Fruit fly (Drosophila melanogaster) whole organism, embryonic: ENCODE measurements around the gene IntS9.

Source experiments
- Atf6 ChIP-seq: fragments of 200-800 bp; sonication (Bioruptor generic); IDR thresholded peaks from 2 replicates; pipeline ENCODE4 v1.3.6; 2022; ENCODE audit warnings: missing biosample characterization, missing genetic modification characterization
- CG10147 ChIP-seq: fragments of 200-800 bp; sonication (Bioruptor generic); optimal IDR thresholded peaks from 2 replicates; lab custom pipeline; 2019; ENCODE audit warnings: missing biosample characterization, mild to moderate bottlenecking, missing genetic modification characterization, moderate library complexity
- CG14441 ChIP-seq: fragments of 200-800 bp; sonication (Bioruptor generic); IDR thresholded peaks from 2 replicates; pipeline ENCODE4 v1.3.6; 2022; ENCODE audit warnings: missing biosample characterization, missing genetic modification characterization
- CG1602 ChIP-seq: fragments of 200-800 bp; sonication (Bioruptor generic); optimal IDR thresholded peaks from 3 replicates; lab custom pipeline; 2016; ENCODE audit warnings: missing biosample characterization, missing genetic modification characterization
- CG17186 ChIP-seq: fragments of 200-800 bp; sonication (Bioruptor generic); optimal IDR thresholded peaks from 3 replicates; lab custom pipeline; 2017; ENCODE audit warnings: missing biosample characterization, missing genetic modification reagents, missing genetic modification characterization
- CG17361 ChIP-seq: fragments of 200-800 bp; sonication (Bioruptor generic); IDR thresholded peaks from 3 replicates; pipeline ENCODE4 v1.3.6; 2022; ENCODE audit warnings: missing biosample characterization, missing genetic modification characterization
- CG30020 ChIP-seq: fragments of 200-800 bp; optimal IDR thresholded peaks from 2 replicates; lab custom pipeline; 2019; ENCODE audit warnings: missing biosample characterization, mild to moderate bottlenecking, missing genetic modification characterization, moderate library complexity
- CG33213 ChIP-seq: fragments of 200-800 bp; sonication (Bioruptor generic); optimal IDR thresholded peaks from 3 replicates; lab custom pipeline; 2016; ENCODE audit warnings: missing biosample characterization, missing genetic modification characterization
- CG3726 ChIP-seq: fragments of 200-800 bp; sonication (Bioruptor generic); IDR thresholded peaks from 3 replicates; pipeline ENCODE4, ENCODE4 v1.3.6; 2022; ENCODE audit warnings: missing biosample characterization, missing genetic modification characterization
- CG4282 ChIP-seq: fragments of 200-800 bp; sonication (Bioruptor generic); optimal IDR thresholded peaks from 2 replicates; lab custom pipeline; 2016; ENCODE audit warnings: missing biosample characterization, missing genetic modification characterization
- CG4820 ChIP-seq: fragments of 200-800 bp; sonication (Bioruptor generic); optimal IDR thresholded peaks from 3 replicates; lab custom pipeline; 2016; ENCODE audit warnings: missing biosample characterization, missing genetic modification characterization
- CG7745 ChIP-seq: fragments of 200-800 bp; sonication (Bioruptor generic); optimal IDR thresholded peaks from 2 replicates; lab custom pipeline; 2018; ENCODE audit warnings: missing biosample characterization, mild to moderate bottlenecking, missing genetic modification characterization, moderate library complexity
- CG8765 ChIP-seq: fragments of 200-800 bp; sonication (Bioruptor generic); IDR thresholded peaks from 2 replicates; pipeline ENCODE4 v1.3.6; 2022; ENCODE audit warnings: missing biosample characterization, missing genetic modification characterization
- Camta ChIP-seq: fragments of 200-800 bp; sonication (Bioruptor generic); optimal IDR thresholded peaks from 2 replicates; lab custom pipeline; 2016; ENCODE audit warnings: missing biosample characterization, missing genetic modification characterization
- Dip3 ChIP-seq: fragments of 200-800 bp; sonication (Bioruptor generic); optimal IDR thresholded peaks from 3 replicates; lab custom pipeline; 2016; ENCODE audit warnings: missing biosample characterization, missing genetic modification characterization
- HLHmδ ChIP-seq: fragments of 200-800 bp; sonication (Bioruptor generic); optimal IDR thresholded peaks from 2 replicates; lab custom pipeline; 2018; ENCODE audit warnings: missing biosample characterization, mild to moderate bottlenecking, missing genetic modification characterization, moderate library complexity
- Hmr ChIP-seq: fragments of 200-800 bp; sonication (Bioruptor generic); optimal IDR thresholded peaks from 3 replicates; lab custom pipeline; 2017; ENCODE audit warnings: mild to moderate bottlenecking, missing biosample characterization, missing genetic modification reagents, missing genetic modification characterization
- Hr39 ChIP-seq: fragments of >200 bp; optimal IDR thresholded peaks from 2 replicates; lab custom pipeline; 2017
- Hr51 ChIP-seq, 2 experiments: fragments of 200-800 bp; sonication (Bioruptor generic); optimal IDR thresholded peaks; 2 replicates in 1 of 2; 3 replicates in 1 of 2; lab custom pipeline; 2016 to 2018; ENCODE audit warnings: missing biosample characterization in 2 of 2, missing genetic modification characterization in 2 of 2, mild to moderate bottlenecking in 1 of 2, moderate library complexity in 1 of 2
- Lhr ChIP-seq: fragments of 200-800 bp; sonication (Bioruptor generic); optimal IDR thresholded peaks from 3 replicates; lab custom pipeline; 2017; ENCODE audit warnings: mild to moderate bottlenecking, missing biosample characterization, missing genetic modification reagents, missing genetic modification characterization
- MBD-R2 ChIP-seq: fragments of 200-800 bp; sonication (Bioruptor generic); IDR thresholded peaks from 2 replicates; pipeline ENCODE4 v1.3.6; 2022; ENCODE audit warnings: missing biosample characterization, missing genetic modification characterization
- MESR4 ChIP-seq: fragments of 200-800 bp; sonication (Bioruptor generic); optimal IDR thresholded peaks from 2 replicates; lab custom pipeline; 2018; ENCODE audit warnings: missing biosample characterization, mild to moderate bottlenecking, missing genetic modification characterization, moderate library complexity
- Meics ChIP-seq: fragments of 200-800 bp; sonication (Bioruptor generic); optimal IDR thresholded peaks from 2 replicates; lab custom pipeline; 2017; ENCODE audit warnings: missing biosample characterization, mild to moderate bottlenecking, missing genetic modification characterization
- Mes4 ChIP-seq: fragments of 200-800 bp; sonication (Bioruptor generic); optimal IDR thresholded peaks from 2 replicates; lab custom pipeline; 2016; ENCODE audit warnings: missing biosample characterization, missing genetic modification characterization
- Myb ChIP-seq: fragments of 200-800 bp; sonication (Bioruptor generic); optimal IDR thresholded peaks from 2 replicates; lab custom pipeline; 2016; ENCODE audit warnings: missing biosample characterization, missing genetic modification characterization
- Nf-YC ChIP-seq: fragments of 200-800 bp; optimal IDR thresholded peaks from 3 replicates; lab custom pipeline; 2019; ENCODE audit warnings: missing biosample characterization, mild to moderate bottlenecking, missing genetic modification characterization, moderate library complexity
- NfI ChIP-seq: fragments of 200-800 bp; sonication (Bioruptor generic); optimal IDR thresholded peaks from 3 replicates; lab custom pipeline; 2018; ENCODE audit warnings: missing biosample characterization, mild to moderate bottlenecking, missing genetic modification characterization, moderate library complexity
- Spps ChIP-seq: fragments of 200-800 bp; sonication (Bioruptor generic); optimal IDR thresholded peaks from 2 replicates; lab custom pipeline; 2018; ENCODE audit warnings: missing biosample characterization, mild to moderate bottlenecking, missing genetic modification characterization
- ab ChIP-seq: fragments of 200-800 bp; sonication (Bioruptor generic); optimal IDR thresholded peaks from 2 replicates; lab custom pipeline; 2016; ENCODE audit warnings: missing biosample characterization, missing genetic modification characterization
- ase ChIP-seq: fragments of 200-800 bp; sonication (Bioruptor generic); IDR thresholded peaks from 3 replicates; pipeline ENCODE4 v1.3.6; 2022; ENCODE audit warnings: missing biosample characterization, missing genetic modification characterization
- bcd ChIP-seq: fragments of 200-800 bp; sonication (Bioruptor generic); optimal IDR thresholded peaks from 2 replicates; lab custom pipeline; 2017; ENCODE audit warnings: missing biosample characterization, mild to moderate bottlenecking, missing genetic modification characterization
- chinmo ChIP-seq: fragments of 200-800 bp; sonication (Bioruptor generic); IDR thresholded peaks from 4 replicates; pipeline ENCODE4 v1.3.6; 2022; ENCODE audit warnings: missing biosample characterization, missing genetic modification characterization; ENCODE audit not compliant: partially characterized antibody
- crol ChIP-seq: fragments of 200-800 bp; sonication (Bioruptor generic); IDR thresholded peaks from 2 replicates; pipeline ENCODE4 v1.3.6; 2022; ENCODE audit warnings: missing biosample characterization, missing genetic modification characterization
- cwo ChIP-seq: fragments of 200-800 bp; sonication (Bioruptor generic); optimal IDR thresholded peaks from 3 replicates; lab custom pipeline; 2017; ENCODE audit warnings: missing biosample characterization, missing genetic modification characterization, mild to moderate bottlenecking, moderate library complexity, missing genetic modification reagents
- ems ChIP-seq: fragments of 200-800 bp; sonication (Bioruptor generic); optimal IDR thresholded peaks from 3 replicates; lab custom pipeline; 2016; ENCODE audit warnings: missing biosample characterization, missing genetic modification characterization
- en ChIP-seq: fragments of 200-800 bp; sonication (Bioruptor generic); optimal IDR thresholded peaks from 2 replicates; lab custom pipeline; 2016; ENCODE audit warnings: missing biosample characterization, missing genetic modification characterization
- gfzf ChIP-seq: fragments of 200-800 bp; sonication (Bioruptor generic); optimal IDR thresholded peaks from 2 replicates; lab custom pipeline; 2016; ENCODE audit warnings: missing biosample characterization, mild to moderate bottlenecking, missing genetic modification characterization, moderate library complexity
- h ChIP-seq: fragments of >200 bp; optimal IDR thresholded peaks from 2 replicates; lab custom pipeline; 2017
- ham ChIP-seq: fragments of 200-800 bp; sonication (Bioruptor generic); IDR thresholded peaks from 2 replicates; pipeline ENCODE4 v1.3.6; 2022; ENCODE audit warnings: missing biosample characterization, missing genetic modification characterization
- her ChIP-seq: fragments of 200-800 bp; sonication (Bioruptor generic); optimal IDR thresholded peaks from 2 replicates; lab custom pipeline; 2016; ENCODE audit warnings: missing biosample characterization, missing genetic modification characterization
- klu ChIP-seq: fragments of 200-800 bp; sonication (Bioruptor generic); IDR thresholded peaks from 2 replicates; pipeline ENCODE4 v1.3.6; 2022; ENCODE audit warnings: missing biosample characterization, missing genetic modification characterization
- lilli ChIP-seq: fragments of 200-800 bp; sonication (Bioruptor generic); optimal IDR thresholded peaks from 3 replicates; lab custom pipeline; 2016; ENCODE audit warnings: missing biosample characterization, missing genetic modification characterization
- luna ChIP-seq: fragments of 200-800 bp; sonication (Bioruptor generic); optimal IDR thresholded peaks from 2 replicates; lab custom pipeline; 2016; ENCODE audit warnings: missing biosample characterization, missing genetic modification characterization
- nerfin-2 ChIP-seq: fragments of 200-800 bp; sonication (Bioruptor generic); IDR thresholded peaks from 2 replicates; pipeline ENCODE4 v1.3.6; 2022; ENCODE audit warnings: missing biosample characterization, missing genetic modification characterization; ENCODE audit not compliant: partially characterized antibody
- nmo ChIP-seq: fragments of 200-800 bp; sonication (Bioruptor generic); optimal IDR thresholded peaks from 2 replicates; lab custom pipeline; 2018; ENCODE audit warnings: missing biosample characterization, mild to moderate bottlenecking, missing genetic modification characterization, moderate library complexity
- p53 ChIP-seq: fragments of 200-800 bp; sonication (Bioruptor generic); optimal IDR thresholded peaks from 2 replicates; lab custom pipeline; 2016; ENCODE audit warnings: missing biosample characterization, missing genetic modification characterization
- pzg ChIP-seq: fragments of 200-800 bp; sonication (Bioruptor generic); optimal IDR thresholded peaks from 3 replicates; lab custom pipeline; 2018; ENCODE audit warnings: missing biosample characterization, mild to moderate bottlenecking, missing genetic modification characterization, moderate library complexity
- scrt ChIP-seq: fragments of 200-800 bp; sonication (Bioruptor generic); optimal IDR thresholded peaks from 2 replicates; lab custom pipeline; 2018; ENCODE audit warnings: missing biosample characterization, mild to moderate bottlenecking, missing genetic modification characterization, moderate library complexity
- sd ChIP-seq: fragments of 200-800 bp; sonication (Bioruptor generic); optimal IDR thresholded peaks from 3 replicates; lab custom pipeline; 2018; ENCODE audit warnings: missing biosample characterization, mild to moderate bottlenecking, missing genetic modification characterization, moderate library complexity
- shn ChIP-seq: fragments of 200-800 bp; sonication (Bioruptor generic); optimal IDR thresholded peaks from 3 replicates; lab custom pipeline; 2016; ENCODE audit warnings: missing biosample characterization, missing genetic modification characterization
- tup ChIP-seq: fragments of 200-800 bp; sonication (Bioruptor generic); optimal IDR thresholded peaks from 2 replicates; lab custom pipeline; 2016; ENCODE audit warnings: missing biosample characterization, mild to moderate bottlenecking, missing genetic modification characterization, moderate library complexity
- zen2 ChIP-seq: fragments of 200-800 bp; sonication (Bioruptor generic); IDR thresholded peaks from 3 replicates; pipeline ENCODE4 v1.3.6; 2022; ENCODE audit warnings: missing biosample characterization, missing genetic modification characterization; ENCODE audit not compliant: partially characterized antibody

Gene IntS9

dm6 chr3L:16147819-16148236, 42.4 kb upstream of the IntS9 start (continued):
- TF ChIP-seq ab (GFP tag; lab: Kevin White, UChicago) (no peak), Dip3 (no peak), Meics (peak; percentile 70), CG7745 (tag; lab: Kevin White, UChicago) (no peak), klu (GFP tag; lab: Robert Waterston, UW) (no peak), CG8765 (no peak), crol (no peak), HLHmδ (no peak), MESR4 (no peak), nmo (GFP tag; lab: Kevin White, UChicago) (peak; percentile 12), Lhr (GFP tag; lab: Kevin White, UChicago) (no peak), ham (GFP tag; lab: Robert Waterston, UW) (no peak), CG14441 (GFP tag; lab: Robert Waterston, UW) (no peak), shn (GFP tag; lab: Kevin White, UChicago) (no peak), MBD-R2 (GFP tag; lab: Robert Waterston, UW) (no peak), Camta (GFP tag; lab: Kevin White, UChicago) (peak; percentile 23), ems (GFP tag; lab: Kevin White, UChicago) (no peak), p53 (GFP tag; lab: Kevin White, UChicago) (no peak), Hr39 (lab: Kevin White, UChicago) (no peak), her (GFP tag; lab: Kevin White, UChicago) (no peak), Atf6 (no peak), nerfin-2 (GFP tag; lab: Robert Waterston, UW) (no peak), CG4282 (GFP tag; lab: Kevin White, UChicago) (no peak), CG10147 (GFP tag; lab: Kevin White, UChicago) (peak; percentile 58), CG17361 (GFP tag; lab: Robert Waterston, UW) (peak; percentile 64; the same call in 2 of the 3 replicates), CG33213 (GFP tag; lab: Kevin White, UChicago) (no peak), CG30020 (tag; lab: Kevin White, UChicago) (no peak), chinmo (GFP tag; lab: Robert Waterston, UW) (no peak), Hmr (peak; percentile 59), h (no peak), pzg (GFP tag; lab: Kevin White, UChicago) (no peak), gfzf (GFP tag; lab: Kevin White, UChicago) (no peak), scrt (GFP tag; lab: Kevin White, UChicago) (no peak), tup (GFP tag; lab: Kevin White, UChicago) (no peak), Mes4 (GFP tag; lab: Kevin White, UChicago) (no peak), luna (GFP tag; lab: Kevin White, UChicago) (no peak), zen2 (no peak), Myb (GFP tag; lab: Kevin White, UChicago) (peak; percentile 6), sd (tag; lab: Kevin White, UChicago) (no peak), cwo (GFP tag; lab: Kevin White, UChicago) (peak; percentile 47), CG17186 (no peak), ase (GFP tag; lab: Robert Waterston, UW) (no peak), NfI (peak; percentile 25), lilli (GFP tag; lab: Kevin White, UChicago) (peak; percentile 8), Nf-YC (no peak), bcd (GFP tag; lab: Kevin White, UChicago) (peak; percentile 13), Hr51 (GFP tag; optimal IDR thresholded peaks at IDR 0.05; lab: Kevin White, UChicago) (peak in 1 of 2 experiments; percentile 40), en (GFP tag; lab: Kevin White, UChicago) (no peak), Spps (tag; lab: Kevin White, UChicago) (no peak), CG3726 (GFP tag; lab: Robert Waterston, UW) (no peak), CG4820 (no peak), CG1602 (GFP tag; lab: Kevin White, UChicago) (peak; percentile 1)
